Fruit fly (Drosophila melanogaster) whole organism, prepupa: ENCODE results near the gene LpR2.

Experiments
- Blimp-1 ChIP-seq: fragments of 200-800 bp; sonication (Bioruptor generic); optimal IDR thresholded peaks from 3 replicates; lab custom pipeline; 2017; ENCODE audit warnings: missing biosample characterization, missing genetic modification characterization, mild to moderate bottlenecking, moderate library complexity, missing genetic modification reagents
- CG10631 ChIP-seq: fragments of 200-800 bp; sonication (Bioruptor generic); optimal IDR thresholded peaks from 2 replicates; lab custom pipeline; 2016; ENCODE audit warnings: missing biosample characterization, missing genetic modification characterization
- CG10669 ChIP-seq: fragments of 200-800 bp; sonication (Bioruptor generic); optimal IDR thresholded peaks from 3 replicates; lab custom pipeline; 2018; ENCODE audit warnings: missing biosample characterization, mild to moderate bottlenecking, missing genetic modification characterization, moderate library complexity
- CG11294 ChIP-seq: fragments of 200-800 bp; sonication (Bioruptor generic); IDR thresholded peaks from 2 replicates; pipeline ENCODE4 v1.3.6; 2022; ENCODE audit warnings: missing biosample characterization, missing genetic modification characterization
- CG11762 ChIP-seq: fragments of 200-800 bp; sonication (Bioruptor generic); optimal IDR thresholded peaks from 3 replicates; lab custom pipeline; 2016; ENCODE audit warnings: missing biosample characterization, missing genetic modification characterization; ENCODE audit not compliant: insufficient read depth
- CG15336 ChIP-seq: fragments of 200-800 bp; sonication (Bioruptor generic); IDR thresholded peaks from 2 replicates; pipeline ENCODE4 v1.3.6; 2022; ENCODE audit warnings: missing biosample characterization, missing genetic modification characterization
- CG1621 ChIP-seq: fragments of 200-800 bp; sonication (Bioruptor generic); optimal IDR thresholded peaks from 3 replicates; lab custom pipeline; 2018; ENCODE audit warnings: missing biosample characterization, mild to moderate bottlenecking, missing genetic modification characterization
- CG16779 ChIP-seq: fragments of 200-800 bp; sonication (Bioruptor generic); optimal IDR thresholded peaks from 3 replicates; lab custom pipeline; 2017; ENCODE audit warnings: missing biosample characterization, mild to moderate bottlenecking, missing genetic modification characterization
- CG3032 ChIP-seq: fragments of 200-800 bp; optimal IDR thresholded peaks from 2 replicates; lab custom pipeline; 2019; ENCODE audit warnings: missing biosample characterization, mild to moderate bottlenecking, missing genetic modification characterization, moderate library complexity
- CG31627 ChIP-seq: fragments of 200-800 bp; sonication (Bioruptor generic); optimal IDR thresholded peaks from 3 replicates; lab custom pipeline; 2016; ENCODE audit warnings: missing biosample characterization, missing genetic modification characterization
- CG32006 ChIP-seq: fragments of 200-800 bp; sonication (Bioruptor generic); optimal IDR thresholded peaks from 3 replicates; lab custom pipeline; 2017; ENCODE audit warnings: missing biosample characterization, mild to moderate bottlenecking, missing genetic modification characterization
- CG34406 ChIP-seq: fragments of 200-800 bp; sonication (Bioruptor generic); optimal IDR thresholded peaks from 3 replicates; lab custom pipeline; 2016; ENCODE audit warnings: missing biosample characterization, missing genetic modification characterization
- CG3919 ChIP-seq: fragments of 200-800 bp; sonication (Bioruptor generic); optimal IDR thresholded peaks from 3 replicates; lab custom pipeline; 2016; ENCODE audit warnings: missing biosample characterization, missing genetic modification characterization
- CG4318 ChIP-seq: fragments of 200-800 bp; sonication (Bioruptor generic); optimal IDR thresholded peaks from 3 replicates; lab custom pipeline; 2017; ENCODE audit warnings: missing biosample characterization, mild to moderate bottlenecking, missing genetic modification characterization
- CG6163 ChIP-seq: fragments of 200-800 bp; sonication (Bioruptor generic); IDR thresholded peaks from 3 replicates; pipeline ENCODE4 v1.3.6; 2022; ENCODE audit warnings: missing biosample characterization, missing genetic modification characterization
- CG6276 ChIP-seq: fragments of 200-800 bp; sonication (Bioruptor generic); optimal IDR thresholded peaks from 2 replicates; lab custom pipeline; 2017; ENCODE audit warnings: missing biosample characterization, mild to moderate bottlenecking, missing genetic modification characterization
- CG6792 ChIP-seq: fragments of 200-800 bp; sonication (Bioruptor generic); optimal IDR thresholded peaks from 3 replicates; lab custom pipeline; 2016; ENCODE audit warnings: missing biosample characterization, missing genetic modification characterization
- CG7368 ChIP-seq: fragments of 200-800 bp; sonication (Bioruptor generic); optimal IDR thresholded peaks from 3 replicates; lab custom pipeline; 2016; ENCODE audit warnings: missing biosample characterization, missing genetic modification characterization
- CG8119 ChIP-seq: fragments of 200-800 bp; sonication (Bioruptor generic); IDR thresholded peaks from 3 replicates; pipeline ENCODE4 v1.3.6; 2022; ENCODE audit warnings: missing biosample characterization, missing genetic modification characterization
- CG8632 ChIP-seq: fragments of 200-800 bp; sonication (Bioruptor generic); optimal IDR thresholded peaks from 3 replicates; lab custom pipeline; 2016; ENCODE audit warnings: missing biosample characterization, missing genetic modification characterization
- CG9139 ChIP-seq: fragments of 200-800 bp; sonication (Bioruptor generic); optimal IDR thresholded peaks from 3 replicates; lab custom pipeline; 2017; ENCODE audit warnings: missing biosample characterization, mild to moderate bottlenecking, missing genetic modification characterization
- Eip78C ChIP-seq: fragments of 200-800 bp; sonication (Bioruptor generic); peaks from one replicate; lab custom pipeline; 2016; ENCODE audit warnings: missing biosample characterization, missing genetic modification characterization
- Eip93F ChIP-seq: fragments of 200-800 bp; sonication (Bioruptor generic); optimal IDR thresholded peaks from 2 replicates; lab custom pipeline; 2016; ENCODE audit warnings: missing biosample characterization, mild to moderate bottlenecking, missing genetic modification characterization
- Ets21C ChIP-seq: fragments of 200-800 bp; sonication (Bioruptor generic); optimal IDR thresholded peaks from 3 replicates; lab custom pipeline; 2016; ENCODE audit warnings: missing biosample characterization, missing genetic modification characterization
- Ets96B ChIP-seq: fragments of 200-800 bp; optimal IDR thresholded peaks from 2 replicates; lab custom pipeline; 2019; ENCODE audit warnings: missing biosample characterization, mild to moderate bottlenecking, missing genetic modification characterization, moderate library complexity
- Gug ChIP-seq: fragments of 200-800 bp; sonication (Bioruptor generic); IDR thresholded peaks from 2 replicates; pipeline ENCODE4 v1.3.6; 2022; ENCODE audit warnings: missing biosample characterization, missing genetic modification characterization
- Hr38 ChIP-seq: sonication (Bioruptor generic); optimal IDR thresholded peaks from 2 replicates; lab custom pipeline; 2016; ENCODE audit warnings: missing biosample characterization, missing genetic modification characterization
- Hr39 ChIP-seq: fragments of 200-800 bp; sonication (Bioruptor generic); optimal IDR thresholded peaks from 2 replicates; lab custom pipeline; 2016; ENCODE audit warnings: missing biosample characterization, missing genetic modification characterization
- Hr4 ChIP-seq: fragments of 200-800 bp; sonication (Bioruptor generic); optimal IDR thresholded peaks from 3 replicates; lab custom pipeline; 2016; ENCODE audit warnings: missing biosample characterization, missing genetic modification characterization
- OdsH ChIP-seq: fragments of 200-800 bp; sonication (Bioruptor generic); optimal IDR thresholded peaks from 3 replicates; lab custom pipeline; 2016; ENCODE audit warnings: missing biosample characterization, missing genetic modification characterization
- Smox ChIP-seq: fragments of 200-800 bp; sonication (Bioruptor generic); optimal IDR thresholded peaks from 3 replicates; lab custom pipeline; 2016; ENCODE audit warnings: missing biosample characterization, missing genetic modification characterization
- Sox102F ChIP-seq: fragments of 200-800 bp; sonication (Bioruptor generic); optimal IDR thresholded peaks from 2 replicates; lab custom pipeline; 2016; ENCODE audit warnings: missing biosample characterization, mild to moderate bottlenecking, missing genetic modification characterization
- Sox14 ChIP-seq: fragments of 200-800 bp; sonication (Bioruptor generic); optimal IDR thresholded peaks from 3 replicates; lab custom pipeline; 2016; ENCODE audit warnings: missing biosample characterization, missing genetic modification characterization
- achi ChIP-seq: fragments of 200-800 bp; sonication (Bioruptor generic); optimal IDR thresholded peaks from 3 replicates; lab custom pipeline; 2016; ENCODE audit warnings: missing biosample characterization, missing genetic modification characterization
- acj6 ChIP-seq: fragments of 200-800 bp; sonication (Bioruptor generic); optimal IDR thresholded peaks from 3 replicates; lab custom pipeline; 2016; ENCODE audit warnings: missing biosample characterization, missing genetic modification characterization
- cyc ChIP-seq: fragments of 200-800 bp; sonication (Bioruptor generic); optimal IDR thresholded peaks from 3 replicates; lab custom pipeline; 2016; ENCODE audit warnings: missing biosample characterization, missing genetic modification characterization
- dsx ChIP-seq: fragments of 200-800 bp; optimal IDR thresholded peaks from 3 replicates; lab custom pipeline; 2019; ENCODE audit warnings: missing biosample characterization, mild to moderate bottlenecking, missing genetic modification characterization, moderate library complexity; ENCODE audit not compliant: poor library complexity, severe bottlenecking
- eg ChIP-seq: fragments of 200-800 bp; sonication (Bioruptor generic); IDR thresholded peaks from 3 replicates; pipeline ENCODE4 v1.3.6; 2022; ENCODE audit warnings: missing biosample characterization, missing genetic modification characterization
- esn ChIP-seq: fragments of 200-800 bp; sonication (Bioruptor generic); optimal IDR thresholded peaks from 2 replicates; lab custom pipeline; 2016; ENCODE audit warnings: missing biosample characterization, mild to moderate bottlenecking, missing genetic modification characterization, moderate library complexity
- fd59A ChIP-seq: fragments of 200-800 bp; sonication (Bioruptor generic); optimal IDR thresholded peaks from 2 replicates; lab custom pipeline; 2017; ENCODE audit warnings: missing biosample characterization, mild to moderate bottlenecking, missing genetic modification characterization, missing genetic modification reagents
- fd85E ChIP-seq: fragments of 200-800 bp; sonication (Bioruptor generic); optimal IDR thresholded peaks from 3 replicates; lab custom pipeline; 2016; ENCODE audit warnings: missing biosample characterization, missing genetic modification characterization
- fkh ChIP-seq: fragments of 200-800 bp; sonication (Bioruptor generic); optimal IDR thresholded peaks from 3 replicates; lab custom pipeline; 2017; ENCODE audit warnings: missing biosample characterization, mild to moderate bottlenecking, missing genetic modification characterization, moderate library complexity
- lz ChIP-seq: fragments of 200-800 bp; sonication (Bioruptor generic); optimal IDR thresholded peaks from 3 replicates; lab custom pipeline; 2016; ENCODE audit warnings: missing biosample characterization, missing genetic modification characterization
- salr ChIP-seq, 2 experiments: fragments of 200-800 bp; sonication (Bioruptor generic); optimal IDR thresholded peaks; 3 replicates each; lab custom pipeline; 2016 to 2018; ENCODE audit warnings: missing biosample characterization in 2 of 2, missing genetic modification characterization in 2 of 2, mild to moderate bottlenecking in 1 of 2
- spab ChIP-seq: fragments of 200-800 bp; sonication (Bioruptor generic); optimal IDR thresholded peaks from 2 replicates; lab custom pipeline; 2017; ENCODE audit warnings: missing biosample characterization, mild to moderate bottlenecking, missing genetic modification characterization, missing genetic modification reagents
- ss ChIP-seq, 2 experiments: fragments of 200-800 bp; sonication (Bioruptor generic); optimal IDR thresholded peaks; 2 replicates in 1 of 2; 3 replicates in 1 of 2; lab custom pipeline; 2017 to 2018; ENCODE audit warnings: mild to moderate bottlenecking in 2 of 2, missing biosample characterization in 2 of 2, missing genetic modification characterization in 2 of 2, moderate library complexity in 1 of 2
- svp ChIP-seq: fragments of 200-800 bp; sonication (Bioruptor generic); peaks from one replicate; lab custom pipeline; 2016; ENCODE audit warnings: missing biosample characterization, missing genetic modification characterization
- topi ChIP-seq: fragments of 200-800 bp; sonication (Bioruptor generic); optimal IDR thresholded peaks from 3 replicates; lab custom pipeline; 2016; ENCODE audit warnings: missing biosample characterization, missing genetic modification characterization
- vri ChIP-seq: fragments of 200-800 bp; sonication (Bioruptor generic); optimal IDR thresholded peaks from 3 replicates; lab custom pipeline; 2016; ENCODE audit warnings: missing biosample characterization, mild to moderate bottlenecking, missing genetic modification characterization

The LpR2 gene

DNA sequence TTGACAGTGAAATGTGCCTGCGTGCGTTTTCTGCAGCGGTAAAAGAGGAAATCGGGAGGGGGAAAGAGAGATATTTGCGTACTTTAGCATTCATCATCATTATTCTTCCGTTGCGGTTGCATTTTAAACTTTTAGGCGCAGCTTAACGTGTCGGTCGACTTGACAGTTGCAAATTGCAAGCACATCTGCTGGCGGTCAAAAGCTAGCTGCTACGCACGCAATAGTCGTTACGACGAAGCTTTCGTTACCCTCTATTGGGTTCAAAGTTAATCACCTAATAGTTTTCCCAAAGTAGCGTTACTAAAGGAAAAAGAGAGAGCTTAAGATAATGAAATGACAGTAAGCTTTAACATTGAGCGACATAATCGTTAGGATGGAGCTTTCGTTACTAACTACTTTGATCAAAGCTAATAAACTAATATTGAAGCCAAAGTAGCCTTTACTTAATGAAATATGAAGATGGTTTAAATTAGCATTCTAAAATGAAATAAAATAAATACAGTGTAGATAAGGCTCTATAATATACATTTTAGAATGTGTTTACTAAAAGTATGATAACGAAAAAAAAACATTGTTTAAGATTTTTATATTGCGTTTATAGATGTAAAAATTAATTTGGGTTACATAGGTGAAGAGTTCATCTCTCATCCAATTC is 88.1 kb downstream of the LpR2 start:
- peak; percentile 77 for TF ChIP-seq achi (GFP tag; lab: Kevin White, UChicago)
- peak; percentile 23; the same call in 1 of the 3 replicates for TF ChIP-seq eg
- peak; percentile 64 for TF ChIP-seq svp (GFP tag; lab: Kevin White, UChicago)
- no peak for TF ChIP-seq cyc (GFP tag; lab: Kevin White, UChicago)

DNA sequence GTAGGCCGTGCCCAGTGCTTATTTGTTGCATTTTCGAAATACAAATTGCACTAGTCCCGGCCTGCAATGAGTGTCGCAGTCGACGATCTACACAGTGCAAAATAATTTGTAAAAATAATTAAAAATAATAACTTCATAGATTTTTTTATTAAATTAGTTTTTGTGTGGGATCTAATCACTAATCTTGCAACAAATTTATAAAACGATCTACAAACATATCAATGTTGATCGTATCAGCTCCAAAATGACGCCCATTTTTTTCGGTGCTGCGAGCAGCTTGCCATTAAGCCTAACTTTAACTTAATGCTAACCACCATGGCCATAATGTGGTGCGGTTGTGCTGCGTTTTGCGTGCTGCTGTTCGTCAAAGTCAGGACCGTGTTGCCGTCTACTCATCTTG is 88.9 kb downstream of the LpR2 start:
- TF ChIP-seq Hr4 (peak; percentile 65), CG6276 (peak; percentile 63), CG7368 (GFP tag; lab: Kevin White, UChicago) (peak; percentile 34), CG4318 (GFP tag; lab: Kevin White, UChicago) (no peak), Hr38 (GFP tag; lab: Kevin White, UChicago) (no peak), CG6163 (GFP tag; lab: Robert Waterston, UW) (peak; percentile 71; the same call in 1 of the 3 replicates), Sox14 (GFP tag; lab: Kevin White, UChicago) (peak; percentile 10), topi (GFP tag; lab: Kevin White, UChicago) (peak; percentile 56), CG11294 (GFP tag; lab: Robert Waterston, UW) (0 out of 2 replicates have a peak, but pooled peaks have one; percentile 11), CG3919 (GFP tag; lab: Kevin White, UChicago) (peak; percentile 47), CG15336 (peak; percentile 77), CG9139 (GFP tag; lab: Kevin White, UChicago) (peak; percentile 22), CG10631 (GFP tag; lab: Kevin White, UChicago) (peak; percentile 39), Ets96B (tag; lab: Kevin White, UChicago) (peak; percentile 45), ss (GFP tag; optimal IDR thresholded peaks at IDR 0.05; lab: Kevin White, UChicago) (peak in 1 of 2 experiments; percentile 47), esn (GFP tag; lab: Kevin White, UChicago) (peak; percentile 47), CG6792 (GFP tag; lab: Kevin White, UChicago) (peak; percentile 30), CG1621 (peak; percentile 11), OdsH (GFP tag; lab: Kevin White, UChicago) (peak; percentile 55), CG8119 (GFP tag; lab: Robert Waterston, UW) (peak; percentile 70), achi (GFP tag; lab: Kevin White, UChicago) (peak; percentile 49), CG16779 (tag; lab: Kevin White, UChicago) (no peak), acj6 (GFP tag; lab: Kevin White, UChicago) (peak; percentile 44), fd59A (GFP tag; lab: Kevin White, UChicago) (no peak), Ets21C (GFP tag; lab: Kevin White, UChicago) (no peak), Smox (GFP tag; lab: Kevin White, UChicago) (peak; percentile 25), dsx (peak; percentile 50), vri (no peak), CG10669 (GFP tag; lab: Kevin White, UChicago) (peak; percentile 38), Eip93F (GFP tag; lab: Kevin White, UChicago) (no peak), Sox102F (peak; percentile 13), spab (GFP tag; lab: Kevin White, UChicago) (peak; percentile 43), CG8632 (GFP tag; lab: Kevin White, UChicago) (peak; percentile 18), salr (GFP tag; optimal IDR thresholded peaks at IDR 0.05; lab: Kevin White, UChicago) (no peak), CG11762 (GFP tag; lab: Kevin White, UChicago) (no peak), svp (GFP tag; lab: Kevin White, UChicago) (peak; percentile 53), lz (peak; percentile 30), Eip78C (GFP tag; lab: Kevin White, UChicago) (peak; percentile 79), fd85E (GFP tag; lab: Kevin White, UChicago) (no peak), CG3032 (tag; lab: Kevin White, UChicago) (peak; percentile 47), Blimp-1 (GFP tag; lab: Kevin White, UChicago) (no peak), fkh (GFP tag; lab: Kevin White, UChicago) (no peak), Gug (GFP tag; lab: Robert Waterston, UW) (peak; percentile 13; the same call in 1 of the 2 replicates), CG32006 (peak; percentile 65), CG34406 (peak; percentile 28), Hr39 (GFP tag; lab: Kevin White, UChicago) (peak; percentile 16), CG31627 (GFP tag; lab: Kevin White, UChicago) (no peak)
